Worm (Caenorhabditis elegans) whole organism, L1 larva: ENCODE results near the gene F58B4.3.
A peak's percentile ranks its signal among the peaks of the same experiment; 100 is the strongest.

Experiments
- C04F5.9 ChIP-seq: sonication (generic microtip); optimal IDR thresholded peaks from 2 replicates; lab custom pipeline; 2016; ENCODE audit warnings: missing genetic modification characterization, missing compliant biosample characterization
- C16A3.4 ChIP-seq: fragments of 150-350 bp; optimal IDR thresholded peaks from 2 replicates; lab custom pipeline; 2014; ENCODE audit warnings: missing biosample characterization, missing genetic modification characterization
- C34B4.2 ChIP-seq: sonication (generic microtip); optimal IDR thresholded peaks from 2 replicates; lab custom pipeline; 2017; ENCODE audit warnings: mild to moderate bottlenecking, missing genetic modification characterization, missing compliant biosample characterization
- alr-1 ChIP-seq: fragments of 200-800 bp; sonication (Bioruptor generic); optimal IDR thresholded peaks from 2 replicates; lab custom pipeline; 2018; ENCODE audit warnings: borderline replicate concordance, mild to moderate bottlenecking, missing genetic modification characterization, missing compliant biosample characterization
- ama-1 ChIP-seq: fragments of 150-350 bp; optimal IDR thresholded peaks from 2 replicates; lab custom pipeline; 2014
- blmp-1 ChIP-seq: fragments of 150-350 bp; optimal IDR thresholded peaks from 2 replicates; lab custom pipeline; 2014; ENCODE audit warnings: missing biosample characterization, missing genetic modification characterization
- ceh-63 ChIP-seq: fragments of 200-800 bp; sonication (Bioruptor generic); optimal IDR thresholded peaks from 2 replicates; lab custom pipeline; 2018; ENCODE audit warnings: mild to moderate bottlenecking, missing genetic modification characterization, missing compliant biosample characterization
- ceh-82 ChIP-seq, 3 experiments: fragments of 150-350 bp in 1 of 3; sonication (generic microtip) in 2 of 3; optimal IDR thresholded peaks; 2 replicates each; lab custom pipeline; 2014 to 2017; ENCODE audit warnings: missing biosample characterization in 3 of 3, missing genetic modification characterization in 3 of 3
- ceh-90 ChIP-seq: sonication (generic microtip); optimal IDR thresholded peaks from 2 replicates; lab custom pipeline; 2016; ENCODE audit warnings: missing genetic modification characterization, missing compliant biosample characterization
- ces-1 ChIP-seq: fragments of 150-350 bp; optimal IDR thresholded peaks from 2 replicates; lab custom pipeline; 2014; ENCODE audit warnings: missing biosample characterization, missing genetic modification reagents, missing genetic modification characterization
- efl-1 ChIP-seq, 4 experiments: fragments of 150-350 bp; optimal IDR thresholded peaks in 3 of 4; peaks in 1 of 4; 1 replicate in 1 of 4; 2 replicates in 3 of 4; lab custom pipeline; 2014; ENCODE audit warnings: missing biosample characterization in 2 of 4, missing genetic modification characterization in 2 of 4, missing genetic modification reagents in 2 of 4
- egl-27 ChIP-seq, 2 experiments: fragments of 150-350 bp in 1 of 2; sonication (generic microtip); optimal IDR thresholded peaks; 3 replicates each; lab custom pipeline; 2017 to 2018; ENCODE audit warnings: missing biosample characterization in 2 of 2, missing genetic modification characterization in 2 of 2, missing genetic modification reagents in 2 of 2
- fkh-10 ChIP-seq: sonication (generic microtip); optimal IDR thresholded peaks from 2 replicates; lab custom pipeline; 2017; ENCODE audit warnings: missing biosample characterization, missing genetic modification reagents, missing genetic modification characterization
- fkh-4 ChIP-seq: sonication (generic microtip); optimal IDR thresholded peaks from 2 replicates; lab custom pipeline; 2016; ENCODE audit warnings: missing compliant biosample characterization, missing genetic modification characterization, borderline replicate concordance
- fkh-8 ChIP-seq: sonication (generic microtip); optimal IDR thresholded peaks from 2 replicates; lab custom pipeline; 2016; ENCODE audit warnings: mild to moderate bottlenecking, missing genetic modification characterization, missing compliant biosample characterization
- fos-1 ChIP-seq: fragments of 150-350 bp; optimal IDR thresholded peaks from 2 replicates; lab custom pipeline; 2014; ENCODE audit warnings: missing biosample characterization, missing genetic modification characterization
- grh-1 ChIP-seq: fragments of 200-800 bp; sonication (Bioruptor generic); IDR thresholded peaks from 2 replicates; pipeline ENCODE4 v1.3.6; 2022; ENCODE audit warnings: missing genetic modification reagents, missing genetic modification characterization, missing compliant biosample characterization
- hlh-17 ChIP-seq: fragments of 200-800 bp; sonication (Bioruptor generic); optimal IDR thresholded peaks from 2 replicates; lab custom pipeline; 2018; ENCODE audit warnings: missing genetic modification characterization, mild to moderate bottlenecking, missing compliant biosample characterization, moderate library complexity, borderline replicate concordance
- hpl-2 ChIP-seq: fragments of 150-350 bp; optimal IDR thresholded peaks from 2 replicates; lab custom pipeline; 2014; ENCODE audit warnings: missing biosample characterization, missing genetic modification reagents, missing genetic modification characterization
- isw-1 ChIP-seq: fragments of 200-800 bp; sonication (Bioruptor generic); IDR thresholded peaks from 2 replicates; pipeline ENCODE4 v1.3.6; 2022; ENCODE audit warnings: missing genetic modification characterization, missing compliant biosample characterization
- jun-1 ChIP-seq: fragments of 150-350 bp; optimal IDR thresholded peaks from 2 replicates; lab custom pipeline; 2014; ENCODE audit warnings: missing biosample characterization, missing genetic modification reagents, missing genetic modification characterization
- lin-15B ChIP-seq: fragments of 150-350 bp; sonication (generic microtip); optimal IDR thresholded peaks from 3 replicates; lab custom pipeline; 2014; ENCODE audit warnings: missing biosample characterization, missing genetic modification characterization
- lin-35 ChIP-seq, 2 experiments: fragments of 150-350 bp; optimal IDR thresholded peaks; 2 replicates each; lab custom pipeline; 2014; ENCODE audit warnings: missing biosample characterization in 2 of 2, missing genetic modification characterization in 2 of 2, missing genetic modification reagents in 2 of 2
- lin-39 ChIP-seq: fragments of 150-350 bp; optimal IDR thresholded peaks from 2 replicates; lab custom pipeline; 2014; ENCODE audit warnings: missing biosample characterization, missing genetic modification reagents, missing genetic modification characterization
- lir-3 ChIP-seq: sonication (generic microtip); optimal IDR thresholded peaks from 2 replicates; lab custom pipeline; 2016; ENCODE audit warnings: mild to moderate bottlenecking, missing genetic modification characterization, moderate library complexity, missing compliant biosample characterization; ENCODE audit not compliant: poor library complexity
- mdl-1 ChIP-seq, 2 experiments: fragments of 150-350 bp; optimal IDR thresholded peaks; 2 replicates each; lab custom pipeline; 2014 to 2017; ENCODE audit warnings: missing biosample characterization in 2 of 2, missing genetic modification characterization in 2 of 2, inconsistent platforms in 1 of 2
- mef-2 ChIP-seq: fragments of 150-350 bp; optimal IDR thresholded peaks from 2 replicates; lab custom pipeline; 2014; ENCODE audit warnings: missing biosample characterization, missing genetic modification characterization
- mep-1 ChIP-seq: fragments of 150-350 bp; optimal IDR thresholded peaks from 2 replicates; lab custom pipeline; 2014; ENCODE audit warnings: missing biosample characterization, missing genetic modification characterization
- nhr-19 ChIP-seq: fragments of 200-800 bp; sonication (Bioruptor generic); conservative IDR thresholded peaks from 2 replicates; pipeline ENCODE4 v1.3.6; 2022; ENCODE audit warnings: missing genetic modification characterization, missing compliant biosample characterization
- nhr-28 ChIP-seq: fragments of 150-350 bp; optimal IDR thresholded peaks from 2 replicates; lab custom pipeline; 2014; ENCODE audit warnings: missing biosample characterization, missing genetic modification characterization
- nhr-47 ChIP-seq: sonication (generic microtip); optimal IDR thresholded peaks from 2 replicates; lab custom pipeline; 2016; ENCODE audit warnings: mild to moderate bottlenecking, missing genetic modification characterization, moderate library complexity, missing compliant biosample characterization
- nhr-77 ChIP-seq: fragments of 150-350 bp; optimal IDR thresholded peaks from 2 replicates; lab custom pipeline; 2014; ENCODE audit warnings: missing biosample characterization, missing genetic modification characterization
- nhr-85 ChIP-seq: sonication (generic microtip); peaks from one replicate; lab custom pipeline; 2016; ENCODE audit warnings: missing genetic modification characterization, inconsistent platforms, missing compliant biosample characterization
- pag-3 ChIP-seq: sonication (generic microtip); optimal IDR thresholded peaks from 2 replicates; lab custom pipeline; 2017; ENCODE audit warnings: missing genetic modification characterization, mild to moderate bottlenecking, missing compliant biosample characterization, antibody characterized with exemption, borderline replicate concordance; ENCODE audit not compliant: insufficient read depth
- pax-3 ChIP-seq: fragments of 200-800 bp; sonication (Bioruptor generic); optimal IDR thresholded peaks from 2 replicates; lab custom pipeline; 2018; ENCODE audit warnings: mild to moderate bottlenecking, missing genetic modification characterization, moderate library complexity, missing compliant biosample characterization
- pqm-1 ChIP-seq: sonication (generic microtip); optimal IDR thresholded peaks from 3 replicates; lab custom pipeline; 2017; ENCODE audit warnings: missing biosample characterization, missing genetic modification characterization
- rnt-1 ChIP-seq: sonication (generic microtip); optimal IDR thresholded peaks from 2 replicates; lab custom pipeline; 2016; ENCODE audit warnings: mild to moderate bottlenecking, missing genetic modification characterization, moderate library complexity, missing compliant biosample characterization
- skn-1 ChIP-seq: fragments of 150-350 bp; optimal IDR thresholded peaks from 2 replicates; lab custom pipeline; 2014; ENCODE audit warnings: missing biosample characterization, missing genetic modification characterization
- snu-23 ChIP-seq: sonication (generic microtip); optimal IDR thresholded peaks from 2 replicates; lab custom pipeline; 2016; ENCODE audit warnings: missing genetic modification characterization, missing compliant biosample characterization
- sox-4 ChIP-seq: sonication (generic microtip); optimal IDR thresholded peaks from 2 replicates; lab custom pipeline; 2016; ENCODE audit warnings: missing genetic modification characterization, missing compliant biosample characterization
- sptf-1 ChIP-seq: fragments of 150-350 bp; optimal IDR thresholded peaks from 2 replicates; lab custom pipeline; 2014; ENCODE audit warnings: missing biosample characterization, missing genetic modification characterization
- sup-37 ChIP-seq: fragments of 200-800 bp; sonication (Bioruptor generic); optimal IDR thresholded peaks from 2 replicates; lab custom pipeline; 2018; ENCODE audit warnings: mild to moderate bottlenecking, missing genetic modification characterization, missing compliant biosample characterization
- tlp-1 ChIP-seq: fragments of 150-350 bp; optimal IDR thresholded peaks from 2 replicates; lab custom pipeline; 2014; ENCODE audit warnings: missing biosample characterization, missing genetic modification characterization
- unc-62 ChIP-seq: fragments of 150-350 bp; optimal IDR thresholded peaks from 2 replicates; lab custom pipeline; 2014; ENCODE audit warnings: missing biosample characterization, missing genetic modification reagents, missing genetic modification characterization
- zag-1 ChIP-seq: fragments of 150-350 bp; optimal IDR thresholded peaks from 2 replicates; lab custom pipeline; 2014; ENCODE audit warnings: missing biosample characterization, missing genetic modification characterization
- ztf-11 ChIP-seq, 2 experiments: sonication (generic microtip); optimal IDR thresholded peaks; 2 replicates each; lab custom pipeline; 2016 to 2017; ENCODE audit warnings: missing genetic modification characterization in 2 of 2, missing biosample characterization in 1 of 2, missing compliant biosample characterization in 1 of 2

The F58B4.3 gene

ce11 chrV:10947930-10948329 lies 18.3 kb downstream of the F58B4.3 start, which contains the start of gene F17C11.2:
Gene F17C11.2 (plus strand): TSS chrV:10948230.
- no peak for TF ChIP-seq efl-1 (optimal IDR thresholded peaks at IDR 0.05; lab: Kevin White, UChicago)
- TF ChIP-seq efl-1 (GFP tag; optimal IDR thresholded peaks at IDR 0.05 in 1 of 2; lab: Kevin White, UChicago) = peak in 1 of 2 experiments; percentile 3
- TF ChIP-seq pax-3 (tag; lab: Kevin White, UChicago) = no peak

DNA sequence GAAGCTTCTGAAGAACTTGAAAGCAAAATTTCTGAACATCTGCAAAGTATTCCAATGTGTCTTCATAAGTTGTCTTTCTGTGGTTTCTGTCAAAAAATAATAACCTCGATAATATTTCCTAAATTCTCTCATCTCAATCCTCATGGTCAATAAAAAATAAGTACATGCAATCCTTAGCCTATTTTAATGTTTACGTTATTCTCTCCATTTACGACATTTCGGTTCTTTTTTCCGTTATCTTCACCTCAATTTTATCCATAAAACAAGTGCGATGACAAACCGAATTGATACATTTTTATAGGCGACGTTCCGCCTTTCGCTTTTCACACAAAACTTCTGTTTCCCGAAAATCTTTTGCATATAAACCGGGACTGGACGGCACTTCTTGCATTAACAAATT lies 19.9 kb downstream of the F58B4.3 start, which contains the start of gene col-153:
Gene col-153, plus strand, starts transcription at position 301 of the 400 bp plus-strand sequence.
- peak; percentile 86 for TF ChIP-seq blmp-1 (tag; lab: Kevin White, UChicago)
- no peak for TF ChIP-seq pqm-1 (tag; lab: Kevin White, UChicago)

DNA sequence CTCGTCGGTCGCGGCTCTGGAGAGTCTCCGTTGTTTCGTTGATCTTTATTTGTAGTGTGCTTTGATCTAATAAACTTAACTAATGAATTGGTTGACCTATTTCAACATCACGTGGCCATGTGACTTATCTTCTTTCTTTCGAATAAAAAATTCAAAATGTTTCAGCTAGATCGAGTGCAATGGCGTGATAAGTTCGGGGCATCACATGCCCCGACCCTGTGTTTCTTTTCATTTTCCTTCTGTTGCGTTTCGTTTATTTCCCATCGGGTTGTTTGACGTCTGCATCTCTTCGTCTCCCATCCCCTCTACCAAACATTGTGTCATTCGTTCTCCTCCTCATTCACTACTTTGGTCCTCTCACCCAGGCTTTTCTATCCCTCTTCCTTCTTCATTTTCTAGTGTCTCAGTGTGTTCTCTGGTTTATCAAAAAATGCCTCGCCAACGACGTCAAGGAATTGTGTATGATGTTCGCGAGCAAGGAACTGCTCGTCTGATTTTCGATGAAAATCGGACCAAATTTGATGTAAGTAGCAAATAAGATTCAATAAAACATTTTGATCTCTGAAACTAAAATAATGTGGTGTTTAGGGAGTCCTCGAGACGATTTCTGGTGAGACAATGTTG lies 22.2 kb downstream of the F58B4.3 start, which contains the start of gene F17C11.4:
Gene F17C11.4, plus strand, starts transcription at position 206 of the 624 bp plus-strand sequence.
- TF ChIP-seq ceh-63 (GFP tag; lab: Kevin White, UChicago) (no peak), C16A3.4 (tag; lab: Kevin White, UChicago) (peak; percentile 66), blmp-1 (tag; lab: Kevin White, UChicago) (peak; percentile 93), nhr-28 (no peak), hlh-17 (GFP tag; lab: Kevin White, UChicago) (no peak), tlp-1 (tag; lab: Kevin White, UChicago) (no peak), snu-23 (GFP tag; lab: Kevin White, UChicago) (peak; percentile 95), skn-1 (tag; lab: Kevin White, UChicago) (peak; percentile 35), C04F5.9 (tag; lab: Kevin White, UChicago) (peak; percentile 25), lin-39 (tag; lab: Kevin White, UChicago) (peak; percentile 81), pax-3 (tag; lab: Kevin White, UChicago) (no peak), zag-1 (tag; lab: Kevin White, UChicago) (no peak), grh-1 (GFP tag; lab: Robert Waterston, UW) (no peak), unc-62 (GFP tag; lab: Kevin White, UChicago) (no peak), mep-1 (peak; percentile 75), jun-1 (tag; lab: Kevin White, UChicago) (peak; percentile 64), ceh-82 (tag; optimal IDR thresholded peaks at IDR 0.05; lab: Kevin White, UChicago) (peak; percentile 27 to 66 (median 35)), egl-27 (tag; optimal IDR thresholded peaks at IDR 0.05; lab: Kevin White, UChicago) (peak; percentile 59 to 60), sup-37 (GFP tag; lab: Kevin White, UChicago) (no peak), efl-1 (optimal IDR thresholded peaks at IDR 0.05; lab: Kevin White, UChicago) (peak; percentile 43 to 51), efl-1 (GFP tag; optimal IDR thresholded peaks at IDR 0.05 in 1 of 2; lab: Kevin White, UChicago) (peak; percentile 43 to 94), sptf-1 (no peak), nhr-19 (GFP tag; lab: Robert Waterston, UW) (peak; percentile 96), fkh-8 (tag; lab: Kevin White, UChicago) (peak; percentile 71), ztf-11 (tag; optimal IDR thresholded peaks at IDR 0.05; lab: Kevin White, UChicago) (no peak), nhr-47 (tag; lab: Kevin White, UChicago) (peak; percentile 83), rnt-1 (tag; lab: Kevin White, UChicago) (peak; percentile 77), lin-15B (tag; lab: Kevin White, UChicago) (no peak), fkh-10 (GFP tag; lab: Kevin White, UChicago) (peak; percentile 35), alr-1 (tag; lab: Kevin White, UChicago) (no peak), ama-1 (lab: Kevin White, UChicago) (peak; percentile 52), hpl-2 (GFP tag; lab: Kevin White, UChicago) (no peak), mef-2 (tag; lab: Kevin White, UChicago) (peak; percentile 62), fos-1 (tag; lab: Kevin White, UChicago) (peak; percentile 47), pag-3 (tag; lab: Kevin White, UChicago) (peak; percentile 70), lir-3 (tag; lab: Kevin White, UChicago) (peak; percentile 78), fkh-4 (tag; lab: Kevin White, UChicago) (no peak), C34B4.2 (no peak), mdl-1 (tag; optimal IDR thresholded peaks at IDR 0.05; lab: Kevin White, UChicago) (peak in 1 of 2 experiments; percentile 97), nhr-77 (peak; percentile 2), sox-4 (tag; lab: Kevin White, UChicago) (no peak), isw-1 (GFP tag; lab: Robert Waterston, UW) (peak; percentile 12; the same call in 1 of the 2 replicates), nhr-85 (peak; percentile 98), lin-35 (GFP tag; optimal IDR thresholded peaks at IDR 0.05; lab: Kevin White, UChicago) (peak; percentile 69 to 78), ces-1 (GFP tag; lab: Kevin White, UChicago) (no peak), ceh-90 (no peak)
